Fruit fly (Drosophila melanogaster): ENCODE results near the gene CG4119.

Gene CG4119

dm6 chrX:5696436-5697022, 30.7 kb downstream of the CG4119 start (continued):
- no peak for TF ChIP-seq hth (optimal IDR thresholded peaks at IDR 0.05)
- peak; percentile 88 for TF ChIP-seq cwo (GFP tag; optimal IDR thresholded peaks at IDR 0.05)
- no peak for TF ChIP-seq Dp (GFP tag; optimal IDR thresholded peaks at IDR 0.05)
- peak; percentile 91 for TF ChIP-seq eyg (GFP tag; optimal IDR thresholded peaks at IDR 0.05)
- peak; percentile 92 for TF ChIP-seq CG3847 (GFP tag; IDR thresholded peaks at IDR 0.05)
- TF ChIP-seq mirr (GFP tag; optimal IDR thresholded peaks at IDR 0.05): peak; percentile 65
- TF ChIP-seq D (optimal IDR thresholded peaks at IDR 0.05): no peak
- TF ChIP-seq D (GFP tag; optimal IDR thresholded peaks at IDR 0.05): peak; percentile 97
- peak; percentile 37 for TF ChIP-seq gfzf (GFP tag; optimal IDR thresholded peaks at IDR 0.05)
- peak; percentile 81 for TF ChIP-seq Jarid2 (GFP tag; optimal IDR thresholded peaks at IDR 0.05)
- TF ChIP-seq ham (GFP tag; IDR thresholded peaks at IDR 0.05): peak; percentile 81
- TF ChIP-seq crc (GFP tag; optimal IDR thresholded peaks at IDR 0.05): peak; percentile 95
- TF ChIP-seq peb (GFP tag; IDR thresholded peaks at IDR 0.05): peak; percentile 92
- peak; percentile 85 for TF ChIP-seq ssp (GFP tag; IDR thresholded peaks at IDR 0.05)
- TF ChIP-seq CG11696 (GFP tag; IDR thresholded peaks at IDR 0.05): peak; percentile 81
- TF ChIP-seq trem (tag; optimal IDR thresholded peaks at IDR 0.05): peak; percentile 82
- TF ChIP-seq sim (GFP tag; IDR thresholded peaks at IDR 0.05): peak; percentile 97
- TF ChIP-seq CG13894 (tag; optimal IDR thresholded peaks at IDR 0.05): peak; percentile 78
- peak; percentile 87 for TF ChIP-seq Lhr (GFP tag; optimal IDR thresholded peaks at IDR 0.05)
- peak; percentile 93 for TF ChIP-seq CG2120 (GFP tag; optimal IDR thresholded peaks at IDR 0.05)
- TF ChIP-seq odd (GFP tag; optimal IDR thresholded peaks at IDR 0.05): peak; percentile 93
- TF ChIP-seq dan (GFP tag; IDR thresholded peaks at IDR 0.05): peak; percentile 94
- peak; percentile 90 for TF ChIP-seq CG3163 (GFP tag; optimal IDR thresholded peaks at IDR 0.05)
- peak; percentile 97 for TF ChIP-seq CG15696 (tag; optimal IDR thresholded peaks at IDR 0.05)
- TF ChIP-seq Pdp1 (GFP tag; optimal IDR thresholded peaks at IDR 0.05): peak; percentile 97 to 98
- TF ChIP-seq CG1602 (GFP tag; optimal IDR thresholded peaks at IDR 0.05): peak; percentile 96
- TF ChIP-seq CG8944 (GFP tag; optimal IDR thresholded peaks at IDR 0.05): peak; percentile 98
- no peak for TF ChIP-seq usp (GFP tag; optimal IDR thresholded peaks at IDR 0.05)
- TF ChIP-seq fru (optimal IDR thresholded peaks at IDR 0.05): no peak
- peak; percentile 98 for TF ChIP-seq Side (GFP tag; optimal IDR thresholded peaks at IDR 0.05)
- TF ChIP-seq Atf3 (GFP tag; optimal IDR thresholded peaks at IDR 0.05): peak; percentile 97
- TF ChIP-seq CG14710 (tag; optimal IDR thresholded peaks at IDR 0.05): peak; percentile 94
- peak; percentile 58; the same call in 1 of the 2 replicates for TF ChIP-seq toy (GFP tag; IDR thresholded peaks at IDR 0.05)
- peak; percentile 62 for TF ChIP-seq pros (GFP tag; optimal IDR thresholded peaks at IDR 0.05)
- peak; percentile 69 for TF ChIP-seq CG6765 (GFP tag; optimal IDR thresholded peaks at IDR 0.05)
- TF ChIP-seq D19B (GFP tag; optimal IDR thresholded peaks at IDR 0.05): peak; percentile 63
- TF ChIP-seq CG7987 (GFP tag; optimal IDR thresholded peaks at IDR 0.05): peak; percentile 87
- peak; percentile 72 for TF ChIP-seq Sry-δ (GFP tag; optimal IDR thresholded peaks at IDR 0.05)
- peak; percentile 95 for TF ChIP-seq CG10209 (GFP tag; optimal IDR thresholded peaks at IDR 0.05)
- TF ChIP-seq HLH54F (GFP tag; optimal IDR thresholded peaks at IDR 0.05): peak; percentile 96
- no peak for TF ChIP-seq Bgb (GFP tag; IDR thresholded peaks at IDR 0.05; ENCODE audit: partially characterized antibody)
- no peak for TF ChIP-seq pita (GFP tag; optimal IDR thresholded peaks at IDR 0.05)
- TF ChIP-seq B-H1 (GFP tag; IDR thresholded peaks at IDR 0.05): peak; percentile 92
- peak; percentile 36 for TF ChIP-seq pfk (GFP tag; optimal IDR thresholded peaks at IDR 0.05)
- TF ChIP-seq CG3281 (GFP tag; optimal IDR thresholded peaks at IDR 0.05): peak; percentile 88
- no peak for TF ChIP-seq CG6791 (GFP tag; IDR thresholded peaks at IDR 0.05; ENCODE audit: partially characterized antibody)
- peak; percentile 93 for TF ChIP-seq CG9817 (tag; optimal IDR thresholded peaks at IDR 0.05)
- TF ChIP-seq CG17361 (GFP tag; IDR thresholded peaks at IDR 0.05): peak; percentile 96
- TF ChIP-seq CG7556 (GFP tag; optimal IDR thresholded peaks at IDR 0.05): peak; percentile 96
- TF ChIP-seq Hr51 (GFP tag; optimal IDR thresholded peaks at IDR 0.05): peak; percentile 93 to 96

All from whole organism, embryonic.